Fruit fly (Drosophila melanogaster) whole organism, embryonic: ENCODE data around the gene Tomosyn.

Experiments used
- Awh ChIP-seq: fragments of 200-800 bp; sonication (Bioruptor generic); IDR thresholded peaks from 2 replicates; pipeline ENCODE4, ENCODE4 v1.3.6; 2022; ENCODE audit warnings: missing biosample characterization, missing genetic modification characterization
- CG10147 ChIP-seq: fragments of 200-800 bp; sonication (Bioruptor generic); optimal IDR thresholded peaks from 2 replicates; lab custom pipeline; 2019; ENCODE audit warnings: missing biosample characterization, mild to moderate bottlenecking, missing genetic modification characterization, moderate library complexity
- CG1233 ChIP-seq: fragments of 200-800 bp; sonication (Bioruptor generic); optimal IDR thresholded peaks from 4 replicates; lab custom pipeline; 2018; ENCODE audit warnings: missing biosample characterization, mild to moderate bottlenecking, missing genetic modification characterization
- CG12391 ChIP-seq: fragments of 200-800 bp; sonication (Bioruptor generic); optimal IDR thresholded peaks from 3 replicates; lab custom pipeline; 2018; ENCODE audit warnings: missing biosample characterization, mild to moderate bottlenecking, missing genetic modification characterization, moderate library complexity
- CG12942 ChIP-seq: fragments of 200-800 bp; sonication (Bioruptor generic); optimal IDR thresholded peaks from 3 replicates; lab custom pipeline; 2016; ENCODE audit warnings: missing biosample characterization, missing genetic modification characterization
- CG14667 ChIP-seq: fragments of 200-800 bp; sonication (Bioruptor generic); IDR thresholded peaks from 2 replicates; pipeline ENCODE4 v1.3.6; 2022; ENCODE audit warnings: missing biosample characterization, missing genetic modification characterization
- CG2129 ChIP-seq: fragments of 200-800 bp; sonication (Bioruptor generic); IDR thresholded peaks from 2 replicates; pipeline ENCODE4 v1.3.6; 2022; ENCODE audit warnings: missing biosample characterization, missing genetic modification characterization; ENCODE audit not compliant: partially characterized antibody
- CG31441 ChIP-seq: fragments of 200-800 bp; sonication (Bioruptor generic); IDR thresholded peaks from 2 replicates; pipeline ENCODE4 v1.3.6; 2022; ENCODE audit warnings: missing biosample characterization, missing genetic modification characterization
- CG3281 ChIP-seq: fragments of 200-800 bp; sonication (Bioruptor generic); optimal IDR thresholded peaks from 3 replicates; lab custom pipeline; 2017; ENCODE audit warnings: missing biosample characterization, mild to moderate bottlenecking, missing genetic modification characterization
- CG4360 ChIP-seq: fragments of 200-800 bp; sonication (Bioruptor generic); IDR thresholded peaks from 2 replicates; pipeline ENCODE4 v1.3.6; 2022; ENCODE audit warnings: missing biosample characterization, missing genetic modification characterization
- CG4424 ChIP-seq: fragments of 200-800 bp; sonication (Bioruptor generic); optimal IDR thresholded peaks from 3 replicates; lab custom pipeline; 2016; ENCODE audit warnings: missing biosample characterization, missing genetic modification characterization
- CG5953 ChIP-seq: fragments of 200-800 bp; sonication (Bioruptor generic); IDR thresholded peaks from 2 replicates; pipeline ENCODE4 v1.3.6; 2022; ENCODE audit warnings: missing biosample characterization, missing genetic modification characterization
- CG6791 ChIP-seq: fragments of 200-800 bp; sonication (Bioruptor generic); IDR thresholded peaks from 3 replicates; pipeline ENCODE4 v1.3.6; 2022; ENCODE audit warnings: missing biosample characterization, missing genetic modification characterization; ENCODE audit not compliant: partially characterized antibody
- CG7357 ChIP-seq: fragments of 200-800 bp; sonication (Bioruptor generic); IDR thresholded peaks from 3 replicates; pipeline ENCODE4 v1.3.6; 2022; ENCODE audit warnings: missing biosample characterization, missing genetic modification characterization
- CG8089 ChIP-seq: fragments of 200-800 bp; sonication (Bioruptor generic); optimal IDR thresholded peaks from 3 replicates; lab custom pipeline; 2016; ENCODE audit warnings: missing biosample characterization, missing genetic modification characterization
- CG8924 ChIP-seq: fragments of 200-800 bp; optimal IDR thresholded peaks from 3 replicates; lab custom pipeline; 2019; ENCODE audit warnings: missing biosample characterization, mild to moderate bottlenecking, missing genetic modification characterization, moderate library complexity
- CG9727 ChIP-seq: fragments of 200-800 bp; sonication (Bioruptor generic); optimal IDR thresholded peaks from 3 replicates; lab custom pipeline; 2017; ENCODE audit warnings: missing biosample characterization, mild to moderate bottlenecking, missing genetic modification characterization
- CG9817 ChIP-seq: fragments of 200-800 bp; sonication (Bioruptor generic); optimal IDR thresholded peaks from 2 replicates; lab custom pipeline; 2018; ENCODE audit warnings: missing biosample characterization, mild to moderate bottlenecking, missing genetic modification characterization, moderate library complexity
- CHES-1-like ChIP-seq: fragments of 200-800 bp; sonication (Bioruptor generic); optimal IDR thresholded peaks from 2 replicates; lab custom pipeline; 2016; ENCODE audit warnings: missing biosample characterization, missing genetic modification characterization
- Doc3 ChIP-seq: fragments of 200-800 bp; sonication (Bioruptor generic); IDR thresholded peaks from 3 replicates; pipeline ENCODE4 v1.3.6; 2022; ENCODE audit warnings: missing biosample characterization, missing genetic modification characterization; ENCODE audit not compliant: partially characterized antibody
- Dref ChIP-seq: fragments of 200-800 bp; sonication (Bioruptor generic); IDR thresholded peaks from 2 replicates; pipeline ENCODE4 v1.3.6; 2022; ENCODE audit warnings: missing biosample characterization, missing genetic modification characterization
- HHEX ChIP-seq: fragments of 200-800 bp; sonication (Bioruptor generic); optimal IDR thresholded peaks from 3 replicates; lab custom pipeline; 2017; ENCODE audit warnings: missing biosample characterization, mild to moderate bottlenecking, missing genetic modification characterization, missing genetic modification reagents
- HLH54F ChIP-seq: fragments of 200-800 bp; sonication (Bioruptor generic); optimal IDR thresholded peaks from 3 replicates; lab custom pipeline; 2016; ENCODE audit warnings: missing biosample characterization, missing genetic modification characterization
- Hand ChIP-seq: fragments of 200-800 bp; sonication (Bioruptor generic); optimal IDR thresholded peaks from 2 replicates; lab custom pipeline; 2017; ENCODE audit warnings: mild to moderate bottlenecking, missing biosample characterization, missing genetic modification reagents, missing genetic modification characterization
- Lhr ChIP-seq: fragments of 200-800 bp; sonication (Bioruptor generic); optimal IDR thresholded peaks from 3 replicates; lab custom pipeline; 2017; ENCODE audit warnings: mild to moderate bottlenecking, missing biosample characterization, missing genetic modification reagents, missing genetic modification characterization
- NC2α ChIP-seq: fragments of 200-800 bp; sonication (Bioruptor generic); optimal IDR thresholded peaks from 2 replicates; lab custom pipeline; 2016; ENCODE audit warnings: missing biosample characterization, missing genetic modification characterization
- NK7.1 ChIP-seq: fragments of 200-800 bp; sonication (Bioruptor generic); optimal IDR thresholded peaks from 3 replicates; lab custom pipeline; 2016; ENCODE audit warnings: missing biosample characterization, missing genetic modification characterization
- Nf-YC ChIP-seq: fragments of 200-800 bp; optimal IDR thresholded peaks from 3 replicates; lab custom pipeline; 2019; ENCODE audit warnings: missing biosample characterization, mild to moderate bottlenecking, missing genetic modification characterization, moderate library complexity
- Opbp ChIP-seq: fragments of 200-800 bp; sonication (Bioruptor generic); IDR thresholded peaks from 3 replicates; pipeline ENCODE4 v1.3.6; 2022; ENCODE audit warnings: missing biosample characterization, missing genetic modification characterization; ENCODE audit not compliant: partially characterized antibody
- Rfx ChIP-seq: fragments of 200-800 bp; sonication (Bioruptor generic); IDR thresholded peaks from 2 replicates; pipeline ENCODE4 v1.3.6; 2022; ENCODE audit warnings: missing biosample characterization, missing genetic modification characterization
- Sry-δ ChIP-seq: fragments of 200-800 bp; sonication (Bioruptor generic); optimal IDR thresholded peaks from 2 replicates; lab custom pipeline; 2016; ENCODE audit warnings: missing biosample characterization, missing genetic modification characterization
- Xbp1 ChIP-seq: fragments of 200-800 bp; sonication (Bioruptor generic); optimal IDR thresholded peaks from 3 replicates; lab custom pipeline; 2016; ENCODE audit warnings: missing biosample characterization, mild to moderate bottlenecking, missing genetic modification characterization
- Xrp1 ChIP-seq: fragments of 200-800 bp; sonication (Bioruptor generic); IDR thresholded peaks from 2 replicates; pipeline ENCODE4 v1.3.6; 2022; ENCODE audit warnings: missing biosample characterization, missing genetic modification characterization
- bigmax ChIP-seq: fragments of 200-800 bp; sonication (Bioruptor generic); optimal IDR thresholded peaks from 2 replicates; lab custom pipeline; 2018; ENCODE audit warnings: missing biosample characterization, mild to moderate bottlenecking, missing genetic modification characterization
- chn ChIP-seq: fragments of 200-800 bp; sonication (Bioruptor generic); optimal IDR thresholded peaks from 2 replicates; lab custom pipeline; 2016; ENCODE audit warnings: missing biosample characterization, missing genetic modification characterization
- ham ChIP-seq: fragments of 200-800 bp; sonication (Bioruptor generic); IDR thresholded peaks from 2 replicates; pipeline ENCODE4 v1.3.6; 2022; ENCODE audit warnings: missing biosample characterization, missing genetic modification characterization
- hbn ChIP-seq: fragments of 200-800 bp; sonication (Bioruptor generic); IDR thresholded peaks from 2 replicates; pipeline ENCODE4 v1.3.6; 2022; ENCODE audit warnings: missing biosample characterization, missing genetic modification characterization; ENCODE audit not compliant: partially characterized antibody
- hkb ChIP-seq, 2 experiments: fragments of 200-800 bp in 1 of 2; fragments of >200 bp in 1 of 2; sonication (Bioruptor generic) in 1 of 2; IDR thresholded peaks in 1 of 2; optimal IDR thresholded peaks in 1 of 2; 2 replicates each; pipeline versions ENCODE4 v1.3.6 to Lab custom; 2017 to 2022; ENCODE audit warnings: missing biosample characterization in 1 of 2, missing genetic modification characterization in 1 of 2
- ind ChIP-seq: fragments of 200-800 bp; sonication (Bioruptor generic); optimal IDR thresholded peaks from 3 replicates; lab custom pipeline; 2016; ENCODE audit warnings: missing biosample characterization, missing genetic modification characterization
- jumu ChIP-seq: fragments of 200-800 bp; sonication (Bioruptor generic); optimal IDR thresholded peaks from 3 replicates; lab custom pipeline; 2016; ENCODE audit warnings: missing biosample characterization, missing genetic modification characterization
- ken ChIP-seq: fragments of 200-800 bp; sonication (Bioruptor generic); IDR thresholded peaks from 3 replicates; pipeline ENCODE4 v1.3.6; 2022; ENCODE audit warnings: missing biosample characterization, missing genetic modification characterization
- klu ChIP-seq: fragments of 200-800 bp; sonication (Bioruptor generic); IDR thresholded peaks from 2 replicates; pipeline ENCODE4 v1.3.6; 2022; ENCODE audit warnings: missing biosample characterization, missing genetic modification characterization
- otp ChIP-seq: fragments of 200-800 bp; sonication (Bioruptor generic); IDR thresholded peaks from 3 replicates; pipeline ENCODE4, ENCODE4 v1.3.6; 2022; ENCODE audit warnings: missing biosample characterization, missing genetic modification characterization
- so ChIP-seq: fragments of 200-800 bp; sonication (Bioruptor generic); IDR thresholded peaks from 3 replicates; pipeline ENCODE4 v1.3.6; 2022; ENCODE audit warnings: missing biosample characterization, missing genetic modification characterization
- stwl ChIP-seq: fragments of 200-800 bp; sonication (Bioruptor generic); optimal IDR thresholded peaks from 3 replicates; lab custom pipeline; 2018; ENCODE audit warnings: missing biosample characterization, mild to moderate bottlenecking, missing genetic modification characterization, moderate library complexity
- unpg ChIP-seq: fragments of 200-800 bp; sonication (Bioruptor generic); optimal IDR thresholded peaks from 3 replicates; lab custom pipeline; 2018; ENCODE audit warnings: missing biosample characterization, mild to moderate bottlenecking, missing genetic modification characterization, moderate library complexity
- wor ChIP-seq: fragments of 200-800 bp; sonication (Bioruptor generic); IDR thresholded peaks from 2 replicates; pipeline ENCODE4 v1.3.6; 2022; ENCODE audit warnings: missing biosample characterization, missing genetic modification characterization
- yki ChIP-seq: fragments of >200 bp; optimal IDR thresholded peaks from 3 replicates; lab custom pipeline; 2018
- zf30C ChIP-seq: fragments of 200-800 bp; sonication (Bioruptor generic); optimal IDR thresholded peaks from 3 replicates; lab custom pipeline; 2018; ENCODE audit warnings: missing biosample characterization, mild to moderate bottlenecking, missing genetic modification characterization

The Tomosyn gene

DNA sequence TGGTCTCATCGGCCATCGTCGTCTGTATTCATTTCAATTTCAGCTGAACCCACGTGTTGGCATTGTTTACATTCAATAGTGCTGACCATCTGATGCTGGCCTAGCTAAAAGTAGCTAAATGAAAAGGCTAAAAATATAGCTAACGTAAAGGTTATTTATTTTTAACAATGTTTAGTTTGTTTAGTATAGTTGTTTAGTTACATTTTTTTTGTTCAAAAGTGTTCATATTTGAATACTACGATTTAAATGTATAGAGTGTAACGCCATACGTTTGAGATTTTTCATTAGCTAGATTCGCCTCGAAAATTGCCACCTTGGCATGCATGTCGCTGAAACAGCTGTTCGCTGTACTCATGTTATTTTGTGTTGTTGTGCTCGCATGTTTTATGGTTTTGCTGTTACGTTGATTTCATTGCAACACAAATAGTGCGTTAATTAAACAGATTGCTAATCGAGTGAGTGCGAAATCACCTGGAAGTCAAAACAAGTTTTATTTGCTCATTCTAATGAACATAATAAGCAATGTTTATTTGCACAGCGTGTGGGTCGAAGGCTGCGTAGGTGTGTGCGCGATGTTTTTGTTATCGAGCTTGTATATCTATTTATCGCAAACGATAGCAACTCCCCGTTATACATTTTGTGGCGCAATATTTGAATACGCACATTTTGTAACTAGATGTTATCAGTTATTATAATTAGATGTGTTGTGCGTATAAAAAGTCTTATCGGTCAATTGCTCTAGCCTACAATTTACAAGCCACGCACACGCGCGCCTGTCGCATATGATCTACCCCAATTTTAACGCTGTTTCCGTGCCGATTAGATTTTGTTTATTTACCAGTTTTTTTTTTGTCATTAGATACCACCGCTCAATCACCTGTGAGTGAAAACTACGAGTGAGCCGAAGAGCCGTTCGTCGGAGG, 19.6 kb upstream of the Tomosyn start, which contains the start of the genes CG1463 and Fpgs1 (continued):
- TF ChIP-seq Xbp1 (GFP tag; lab: Kevin White, UChicago) = peak; percentile 39
- TF ChIP-seq otp (GFP tag; lab: Robert Waterston, UW) = no peak
- peak; percentile 63; the same call in 2 of the 3 replicates for TF ChIP-seq Opbp (GFP tag; lab: Robert Waterston, UW)
- no peak for TF ChIP-seq CG5953 (GFP tag; lab: Robert Waterston, UW)
- no peak for TF ChIP-seq CG31441 (GFP tag; lab: Robert Waterston, UW)
- TF ChIP-seq so = no peak
- no peak for TF ChIP-seq NK7.1 (GFP tag; lab: Kevin White, UChicago)
- TF ChIP-seq ham (GFP tag; lab: Robert Waterston, UW) = no peak
- TF ChIP-seq CG2129 (GFP tag; lab: Robert Waterston, UW) = no peak
- TF ChIP-seq Dref = peak; percentile 67
- TF ChIP-seq ken (GFP tag; lab: Robert Waterston, UW) = no peak
- TF ChIP-seq CG9727 = no peak
- no peak for TF ChIP-seq Awh (GFP tag; lab: Robert Waterston, UW)
- no peak for TF ChIP-seq bigmax
- TF ChIP-seq hbn = peak; percentile 16; the same call in 1 of the 2 replicates
- TF ChIP-seq chn (GFP tag; lab: Kevin White, UChicago) = no peak
- TF ChIP-seq HHEX = no peak
- no peak for TF ChIP-seq CG1233
- TF ChIP-seq wor (GFP tag; lab: Robert Waterston, UW) = no peak
- no peak for TF ChIP-seq NC2α (GFP tag; lab: Kevin White, UChicago)
- peak; percentile 12 for TF ChIP-seq jumu (GFP tag; lab: Kevin White, UChicago)
- peak; percentile 29 for TF ChIP-seq CG9817
- no peak for TF ChIP-seq klu (GFP tag; lab: Robert Waterston, UW)
- TF ChIP-seq CG3281 (GFP tag; lab: Kevin White, UChicago) = no peak
- no peak for TF ChIP-seq hkb (optimal IDR thresholded peaks at IDR 0.05; lab: Kevin White, UChicago)
- TF ChIP-seq hkb (GFP tag; IDR thresholded peaks at IDR 0.05; lab: Robert Waterston, UW) = no peak
- 0 out of 3 replicates have a peak, but pooled peaks have one; percentile 24 for TF ChIP-seq Doc3 (GFP tag; lab: Robert Waterston, UW)
- TF ChIP-seq zf30C (GFP tag; lab: Kevin White, UChicago) = no peak
- peak; percentile 44 for TF ChIP-seq Sry-δ (GFP tag; lab: Kevin White, UChicago)
- no peak for TF ChIP-seq stwl (tag; lab: Kevin White, UChicago)
- TF ChIP-seq Rfx (GFP tag; lab: Robert Waterston, UW) = peak; percentile 47; the same call in 1 of the 2 replicates
- TF ChIP-seq CG12391 (tag; lab: Kevin White, UChicago) = peak; percentile 57
- TF ChIP-seq Xrp1 (GFP tag; lab: Robert Waterston, UW) = peak; percentile 48; the same call in 1 of the 2 replicates
- peak; percentile 77 for TF ChIP-seq CHES-1-like (GFP tag; lab: Kevin White, UChicago)
- no peak for TF ChIP-seq CG4360 (GFP tag; lab: Robert Waterston, UW)
- TF ChIP-seq Hand (GFP tag; lab: Kevin White, UChicago) = no peak
- TF ChIP-seq CG14667 (GFP tag; lab: Robert Waterston, UW) = no peak
- no peak for TF ChIP-seq unpg (GFP tag; lab: Kevin White, UChicago)
- no peak for TF ChIP-seq CG7357
- no peak for TF ChIP-seq CG8924 (tag; lab: Kevin White, UChicago)
- TF ChIP-seq CG12942 (GFP tag; lab: Kevin White, UChicago) = no peak
- no peak for TF ChIP-seq CG4424 (GFP tag; lab: Kevin White, UChicago)
- TF ChIP-seq CG8089 (GFP tag; lab: Kevin White, UChicago) = no peak
- peak; percentile 47; the same call in 2 of the 3 replicates for TF ChIP-seq CG6791 (GFP tag; lab: Robert Waterston, UW)
- no peak for TF ChIP-seq Lhr (GFP tag; lab: Kevin White, UChicago)
- TF ChIP-seq yki = no peak
- peak; percentile 45 for TF ChIP-seq Nf-YC (tag; lab: Kevin White, UChicago)
- TF ChIP-seq CG10147 (GFP tag; lab: Kevin White, UChicago) = no peak
- no peak for TF ChIP-seq ind (GFP tag; lab: Kevin White, UChicago)
- peak; percentile 41 for TF ChIP-seq HLH54F (GFP tag; lab: Kevin White, UChicago)
